Worm (Caenorhabditis elegans): ENCODE results near the gene pde-4.
A peak's percentile ranks its signal among the peaks of the same experiment; 100 is the strongest.

DNA sequence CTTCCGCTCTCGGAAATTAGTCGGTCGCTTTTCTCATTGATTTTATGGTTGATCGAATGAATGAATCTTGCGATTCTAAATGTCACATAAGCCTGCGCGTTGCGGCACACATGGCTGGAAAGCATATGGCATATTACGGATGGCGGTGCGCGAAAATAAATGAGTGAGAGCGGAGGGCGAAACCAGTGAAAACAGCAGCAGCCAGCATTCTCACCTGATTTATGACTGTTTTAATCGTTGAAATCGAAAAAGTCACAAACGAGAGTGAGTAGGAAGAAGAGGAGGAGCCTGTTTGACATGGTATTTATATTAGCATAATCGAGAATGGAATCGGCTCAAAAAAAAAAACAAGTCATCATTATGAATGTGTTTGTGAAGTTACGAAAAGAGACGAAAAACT lies 26.8 kb downstream of the pde-4 start:
- TF ChIP-seq snpc-4 (tag; optimal IDR thresholded peaks at IDR 0.05) (no peak), blmp-1 (tag; optimal IDR thresholded peaks at IDR 0.05) (peak; percentile 90)

Data from whole organism, L1 larva.